Worm (Caenorhabditis elegans): ENCODE results near the gene K02E11.6.
"Not testable (repeated sequence)": the region's sequence is repeated elsewhere in the genome, so short reads cannot be mapped to it uniquely, and the experiment has no call there.

The K02E11.6 gene

DNA sequence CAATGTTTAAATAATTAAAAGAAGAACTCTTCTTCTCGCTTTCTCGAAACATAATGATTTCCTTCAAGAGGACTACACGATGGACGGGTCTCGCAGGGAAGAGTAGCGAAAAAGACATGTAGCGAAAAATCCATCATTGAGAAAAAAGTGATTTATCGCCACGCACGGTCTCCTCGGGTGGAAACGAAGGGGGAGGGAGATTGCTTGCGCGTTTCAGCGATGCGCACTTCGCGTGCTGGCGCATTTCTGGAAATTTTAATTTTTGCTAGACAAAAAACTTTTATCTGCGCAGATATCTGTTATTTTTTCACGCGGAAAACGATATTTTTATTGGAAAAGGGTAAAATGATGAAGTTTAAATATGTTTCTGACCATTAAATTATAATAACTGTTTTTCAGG lies 44.8 kb upstream of the K02E11.6 start:
- TF ChIP-seq hmg-1.2 (GFP tag; IDR thresholded peaks at IDR 0.05) (0 out of 2 replicates have a peak, but pooled peaks have one; percentile 7), F33H1.4 (GFP tag; IDR thresholded peaks at IDR 0.05) (0 out of 2 replicates have a peak, but pooled peaks have one; percentile 12), ztf-18 (tag; optimal IDR thresholded peaks at IDR 0.05) (peak; percentile 7), dox-1 (GFP tag; IDR thresholded peaks at IDR 0.05) (peak; percentile 67), mcd-1 (GFP tag; IDR thresholded peaks at IDR 0.05) (peak; percentile 73), egrh-3 (GFP tag; IDR thresholded peaks at IDR 0.05) (peak; percentile 71)

DNA sequence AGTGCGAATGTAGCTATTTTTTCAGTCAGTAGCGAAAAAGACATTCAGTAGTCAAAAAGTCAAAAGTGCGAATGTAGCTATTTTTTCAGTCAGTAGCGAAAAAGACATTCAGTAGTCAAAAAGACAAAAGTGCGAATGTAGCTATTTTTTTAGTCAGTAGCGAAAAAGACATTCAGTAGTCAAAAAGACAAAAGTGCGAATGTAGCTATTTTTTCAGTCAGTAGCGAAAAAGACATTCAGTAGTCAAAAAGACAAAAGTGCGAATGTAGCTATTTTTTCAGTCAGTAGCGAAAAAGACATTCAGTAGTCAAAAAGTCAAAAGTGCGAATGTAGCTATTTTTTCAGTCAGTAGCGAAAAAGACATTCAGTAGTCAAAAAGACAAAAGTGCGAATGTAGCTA lies 43.4 kb upstream of the K02E11.6 start, which contains the start of gene T16A9.3:
Gene T16A9.3, plus strand, starts transcription at position 301 of the 400 bp plus-strand sequence.
- TF ChIP-seq B0261.1 (tag; optimal IDR thresholded peaks at IDR 0.05); ztf-18 (tag; optimal IDR thresholded peaks at IDR 0.05); somi-1 (GFP tag; optimal IDR thresholded peaks at IDR 0.05): not testable (repeated sequence)

DNA sequence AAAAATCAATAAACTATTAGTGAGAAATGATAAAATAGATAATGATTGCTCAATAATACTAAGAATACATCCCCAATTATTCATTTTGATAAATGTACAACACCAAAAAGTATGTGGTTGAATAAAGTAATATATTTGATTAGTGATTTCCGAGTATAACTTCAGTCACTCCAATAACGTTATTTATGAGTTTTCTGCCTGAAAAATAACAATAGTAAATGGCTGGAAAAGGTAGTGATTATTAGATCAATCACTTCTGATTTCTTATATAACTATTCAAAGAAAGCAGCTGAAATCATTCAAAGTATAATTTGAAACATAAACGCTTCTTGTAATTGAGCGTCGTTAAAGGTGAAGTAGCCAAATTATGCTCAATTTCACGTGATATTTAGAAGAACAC lies 37.9 kb upstream of the K02E11.6 start, which contains the start of gene str-230:
Gene str-230, minus strand, starts transcription at position 101 of the 400 bp plus-strand sequence.
- TF ChIP-seq nfya-2 (GFP tag; IDR thresholded peaks at IDR 0.05): no peak
- TF ChIP-seq lin-40 (tag; optimal IDR thresholded peaks at IDR 0.05): no peak
- TF ChIP-seq F10E7.11 (tag; optimal IDR thresholded peaks at IDR 0.05): no peak
- no peak for TF ChIP-seq K12H6.12 (tag; optimal IDR thresholded peaks at IDR 0.05)

DNA sequence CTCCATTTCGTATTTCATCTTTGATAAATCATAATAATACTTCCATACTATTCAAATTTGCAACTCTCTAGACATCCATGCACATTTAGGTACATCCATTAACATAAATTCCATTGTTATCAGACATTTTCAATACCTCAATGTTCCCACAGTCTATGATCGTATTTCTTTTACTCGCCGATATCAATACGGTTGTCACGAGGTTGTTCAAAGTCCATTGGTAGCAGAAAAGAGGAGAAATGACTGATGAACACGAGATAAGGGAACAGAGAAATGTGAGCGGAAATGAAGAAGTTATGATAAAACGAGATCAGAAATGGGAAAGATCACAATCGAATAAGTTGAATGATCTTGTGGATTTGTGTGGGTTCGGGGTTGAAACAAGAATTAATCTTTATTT lies 35.8 kb upstream of the K02E11.6 start:
- TF ChIP-seq egl-44 (GFP tag; IDR thresholded peaks at IDR 0.05): 0 out of 2 replicates have a peak, but pooled peaks have one; percentile 43
- TF ChIP-seq nhr-80 (tag; optimal IDR thresholded peaks at IDR 0.05): peak; percentile 50
- no peak for TF ChIP-seq cebp-2 (GFP tag; IDR thresholded peaks at IDR 0.05)

DNA sequence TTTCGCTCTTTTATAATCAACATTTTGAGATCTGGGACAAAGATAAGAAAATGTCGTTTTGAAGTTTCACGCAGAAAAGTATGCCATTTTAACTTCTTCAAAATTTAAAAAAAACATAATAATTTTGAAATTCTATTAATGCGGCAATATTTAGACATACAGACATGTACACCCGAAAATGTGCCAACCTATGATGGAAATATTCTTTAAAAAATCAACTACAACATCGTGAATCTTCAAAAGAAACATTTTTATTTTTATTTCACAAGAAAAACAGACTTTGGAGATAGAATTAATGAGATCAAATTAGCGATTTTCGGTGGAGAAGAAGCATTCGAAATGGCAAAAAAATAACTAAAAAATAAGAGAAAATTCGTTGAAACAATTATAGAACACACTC lies 33.5 kb upstream of the K02E11.6 start, which contains the start of gene T16A9.5:
Gene T16A9.5, minus strand, starts transcription at position 101 of the 400 bp plus-strand sequence.
- no peak for TF ChIP-seq ztf-26 (tag; optimal IDR thresholded peaks at IDR 0.05)

DNA sequence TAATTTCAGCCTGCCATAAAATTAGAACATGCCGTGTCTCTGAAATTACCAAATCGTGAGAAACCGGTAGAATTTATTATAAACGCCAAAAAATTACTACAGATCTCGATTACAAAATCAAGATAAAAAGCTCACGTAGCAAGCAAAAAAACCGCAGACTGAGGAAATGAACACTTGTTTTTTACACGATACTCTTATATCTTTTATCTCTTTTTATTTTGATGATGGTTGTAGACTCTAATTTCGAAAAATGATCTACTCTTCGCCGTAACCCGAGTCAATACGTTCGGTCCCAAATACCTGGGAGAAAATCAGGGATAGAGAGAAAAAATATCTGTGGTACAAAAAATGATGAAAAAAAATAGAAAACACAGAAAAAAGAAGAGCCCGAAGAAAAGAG lies 25.5 kb upstream of the K02E11.6 start:
- no peak for TF ChIP-seq F57A8.1 (GFP tag; optimal IDR thresholded peaks at IDR 0.05)
- TF ChIP-seq lag-1 (GFP tag; IDR thresholded peaks at IDR 0.05): no peak
- no peak for TF ChIP-seq lin-35 (GFP tag; optimal IDR thresholded peaks at IDR 0.05)
- no peak for TF ChIP-seq ceh-91 (GFP tag; IDR thresholded peaks at IDR 0.05)
- TF ChIP-seq nfyb-1 (GFP tag; IDR thresholded peaks at IDR 0.05): no peak
- no peak for TF ChIP-seq F39B2.1 (GFP tag; IDR thresholded peaks at IDR 0.05)
- no peak for TF ChIP-seq aptf-2 (GFP tag; conservative IDR thresholded peaks at IDR 0.05)
- TF ChIP-seq him-1 (tag; optimal IDR thresholded peaks at IDR 0.05): no peak
- no peak for TF ChIP-seq ceh-40 (GFP tag; IDR thresholded peaks at IDR 0.05)
- TF ChIP-seq nfya-2 (GFP tag; IDR thresholded peaks at IDR 0.05): no peak
- TF ChIP-seq mxl-1 (tag; optimal IDR thresholded peaks at IDR 0.05): no peak
- no peak for TF ChIP-seq repo-1 (tag; optimal IDR thresholded peaks at IDR 0.05)
- no peak for TF ChIP-seq pha-4 (tag; optimal IDR thresholded peaks at IDR 0.05)
- TF ChIP-seq zfh-2 (GFP tag; conservative IDR thresholded peaks at IDR 0.05): no peak
- TF ChIP-seq ztf-28 (GFP tag; IDR thresholded peaks at IDR 0.05): no peak
- TF ChIP-seq ceh-58 (GFP tag; IDR thresholded peaks at IDR 0.05): no peak
- TF ChIP-seq ztf-22 (GFP tag; optimal IDR thresholded peaks at IDR 0.05): no peak
- TF ChIP-seq athp-1 (tag; optimal IDR thresholded peaks at IDR 0.05): no peak
